Fruit fly (Drosophila melanogaster) whole organism, prepupa: ENCODE measurements around the gene CG42717.

Source experiments
- Lpt ChIP-seq: fragments of 200-800 bp; sonication (Bioruptor generic); optimal IDR thresholded peaks from 3 replicates; lab custom pipeline; 2016; ENCODE audit warnings: missing biosample characterization, missing genetic modification characterization
- pdm3 ChIP-seq: fragments of 200-800 bp; sonication (Bioruptor generic); optimal IDR thresholded peaks from 3 replicates; lab custom pipeline; 2016; ENCODE audit warnings: missing biosample characterization, missing genetic modification characterization
- salr ChIP-seq, 2 experiments: fragments of 200-800 bp; sonication (Bioruptor generic); optimal IDR thresholded peaks; 3 replicates each; lab custom pipeline; 2016 to 2018; ENCODE audit warnings: missing biosample characterization in 2 of 2, missing genetic modification characterization in 2 of 2, mild to moderate bottlenecking in 1 of 2

DNA sequence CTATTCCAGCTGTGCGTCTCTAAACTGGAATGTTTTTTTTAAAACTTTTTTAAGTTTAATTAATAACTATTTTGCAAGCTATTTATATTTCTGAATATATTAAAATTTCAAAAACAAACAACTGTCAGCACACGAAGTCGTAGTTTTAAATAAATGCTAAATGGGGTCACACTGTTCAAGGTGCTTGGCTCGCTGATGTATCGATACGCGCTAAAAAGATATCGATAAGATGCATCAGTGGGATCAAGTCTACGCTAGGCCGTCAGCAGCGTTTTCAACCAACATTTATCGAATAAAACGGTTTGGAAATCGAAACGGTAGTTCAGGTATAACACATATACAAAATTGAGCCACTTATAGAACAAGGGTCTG, 17.9 kb upstream of the CG42717 start, which contains the start of gene Diap1:
- TF ChIP-seq pdm3 (no peak), Lpt (GFP tag; lab: Kevin White, UChicago) (no peak), salr (GFP tag; optimal IDR thresholded peaks at IDR 0.05; lab: Kevin White, UChicago) (no peak)
